Fruit fly (Drosophila melanogaster) whole organism, embryonic: ENCODE data around the gene sicily.

ENCODE experiments used
- BtbVII ChIP-seq: fragments of 200-800 bp; sonication (Bioruptor generic); optimal IDR thresholded peaks from 3 replicates; lab custom pipeline; 2017; ENCODE audit warnings: missing biosample characterization, mild to moderate bottlenecking, missing genetic modification characterization
- CG10462 ChIP-seq: fragments of 200-800 bp; sonication (Bioruptor generic); optimal IDR thresholded peaks from 2 replicates; lab custom pipeline; 2016; ENCODE audit warnings: missing biosample characterization, missing genetic modification characterization
- CG16779 ChIP-seq: fragments of 200-800 bp; sonication (Bioruptor generic); IDR thresholded peaks from 2 replicates; pipeline ENCODE4 v1.3.6; 2022; ENCODE audit warnings: missing biosample characterization, missing genetic modification characterization
- CG16813 ChIP-seq: fragments of 200-800 bp; sonication (Bioruptor generic); IDR thresholded peaks from 3 replicates; pipeline ENCODE4 v1.3.6; 2022; ENCODE audit warnings: missing biosample characterization, missing genetic modification characterization; ENCODE audit not compliant: partially characterized antibody
- CG17328 ChIP-seq: fragments of 200-800 bp; sonication (Bioruptor generic); IDR thresholded peaks from 2 replicates; pipeline ENCODE4 v1.3.6; 2022; ENCODE audit warnings: missing biosample characterization, missing genetic modification characterization
- CG17359 ChIP-seq: fragments of 200-800 bp; sonication (Bioruptor generic); optimal IDR thresholded peaks from 3 replicates; lab custom pipeline; 2018; ENCODE audit warnings: missing biosample characterization, mild to moderate bottlenecking, missing genetic modification characterization, moderate library complexity
- CG17361 ChIP-seq: fragments of 200-800 bp; sonication (Bioruptor generic); IDR thresholded peaks from 3 replicates; pipeline ENCODE4 v1.3.6; 2022; ENCODE audit warnings: missing biosample characterization, missing genetic modification characterization
- CG2202 ChIP-seq: fragments of 200-800 bp; sonication (Bioruptor generic); optimal IDR thresholded peaks from 2 replicates; lab custom pipeline; 2018; ENCODE audit warnings: missing biosample characterization, mild to moderate bottlenecking, missing genetic modification characterization
- CG30403 ChIP-seq: fragments of 200-800 bp; sonication (Bioruptor generic); optimal IDR thresholded peaks from 3 replicates; lab custom pipeline; 2016; ENCODE audit warnings: missing biosample characterization, missing genetic modification characterization
- CG42726 ChIP-seq: fragments of 200-800 bp; sonication (Bioruptor generic); IDR thresholded peaks from 2 replicates; pipeline ENCODE4 v1.3.6; 2022; ENCODE audit warnings: missing biosample characterization, missing genetic modification characterization; ENCODE audit not compliant: partially characterized antibody
- CG4424 ChIP-seq: fragments of 200-800 bp; sonication (Bioruptor generic); optimal IDR thresholded peaks from 3 replicates; lab custom pipeline; 2016; ENCODE audit warnings: missing biosample characterization, missing genetic modification characterization
- CG8388 ChIP-seq: fragments of 200-800 bp; sonication (Bioruptor generic); optimal IDR thresholded peaks from 2 replicates; lab custom pipeline; 2019; ENCODE audit warnings: missing biosample characterization, mild to moderate bottlenecking, missing genetic modification characterization, moderate library complexity
- CG9817 ChIP-seq: fragments of 200-800 bp; sonication (Bioruptor generic); optimal IDR thresholded peaks from 2 replicates; lab custom pipeline; 2018; ENCODE audit warnings: missing biosample characterization, mild to moderate bottlenecking, missing genetic modification characterization, moderate library complexity
- D ChIP-seq, 2 experiments: fragments of 200-800 bp in 1 of 2; fragments of >200 bp in 1 of 2; sonication (Bioruptor generic) in 1 of 2; optimal IDR thresholded peaks; 2 replicates in 1 of 2; 3 replicates in 1 of 2; lab custom pipeline; 2017; ENCODE audit warnings: mild to moderate bottlenecking in 1 of 2, missing biosample characterization in 1 of 2, missing genetic modification characterization in 1 of 2, missing genetic modification reagents in 1 of 2
- E2f1 ChIP-seq: fragments of 200-800 bp; sonication (Bioruptor generic); IDR thresholded peaks from 2 replicates; pipeline ENCODE4 v1.3.6; 2022; ENCODE audit warnings: missing biosample characterization, missing genetic modification characterization
- Fer1 ChIP-seq: fragments of 200-800 bp; sonication (Bioruptor generic); optimal IDR thresholded peaks from 2 replicates; lab custom pipeline; 2017; ENCODE audit warnings: missing biosample characterization, mild to moderate bottlenecking, missing genetic modification characterization
- H2.0 ChIP-seq: fragments of 200-800 bp; sonication (Bioruptor generic); IDR thresholded peaks from 2 replicates; pipeline ENCODE4 v1.3.6; 2022; ENCODE audit warnings: missing biosample characterization, missing genetic modification characterization
- HLHmδ ChIP-seq: fragments of 200-800 bp; sonication (Bioruptor generic); optimal IDR thresholded peaks from 2 replicates; lab custom pipeline; 2018; ENCODE audit warnings: missing biosample characterization, mild to moderate bottlenecking, missing genetic modification characterization, moderate library complexity
- Hsf ChIP-seq: fragments of 200-800 bp; sonication (Bioruptor generic); optimal IDR thresholded peaks from 3 replicates; lab custom pipeline; 2016; ENCODE audit warnings: missing biosample characterization, missing genetic modification characterization
- MESR4 ChIP-seq: fragments of 200-800 bp; sonication (Bioruptor generic); optimal IDR thresholded peaks from 2 replicates; lab custom pipeline; 2018; ENCODE audit warnings: missing biosample characterization, mild to moderate bottlenecking, missing genetic modification characterization, moderate library complexity
- Nf-YC ChIP-seq: fragments of 200-800 bp; optimal IDR thresholded peaks from 3 replicates; lab custom pipeline; 2019; ENCODE audit warnings: missing biosample characterization, mild to moderate bottlenecking, missing genetic modification characterization, moderate library complexity
- Oaz ChIP-seq: fragments of 200-800 bp; sonication (Bioruptor generic); IDR thresholded peaks from 2 replicates; pipeline ENCODE4 v1.3.6; 2022; ENCODE audit warnings: missing biosample characterization, missing genetic modification characterization
- amos ChIP-seq: fragments of 200-800 bp; sonication (Bioruptor generic); IDR thresholded peaks from 2 replicates; pipeline ENCODE4 v1.3.6; 2022; ENCODE audit warnings: missing biosample characterization, missing genetic modification characterization; ENCODE audit not compliant: partially characterized antibody
- bab2 ChIP-seq: fragments of 200-800 bp; sonication (Bioruptor generic); optimal IDR thresholded peaks from 2 replicates; lab custom pipeline; 2016; ENCODE audit warnings: missing biosample characterization, missing genetic modification characterization
- bigmax ChIP-seq: fragments of 200-800 bp; sonication (Bioruptor generic); optimal IDR thresholded peaks from 2 replicates; lab custom pipeline; 2018; ENCODE audit warnings: missing biosample characterization, mild to moderate bottlenecking, missing genetic modification characterization
- cad ChIP-seq: fragments of >200 bp; optimal IDR thresholded peaks from 2 replicates; lab custom pipeline; 2017; ENCODE audit warnings: missing biosample characterization, missing genetic modification characterization
- caup ChIP-seq: fragments of 200-800 bp; sonication (Bioruptor generic); optimal IDR thresholded peaks from 3 replicates; lab custom pipeline; 2017; ENCODE audit warnings: missing biosample characterization, mild to moderate bottlenecking, missing genetic modification characterization, moderate library complexity; ENCODE audit not compliant: severe bottlenecking
- cg ChIP-seq: fragments of 200-800 bp; sonication (Bioruptor generic); optimal IDR thresholded peaks from 3 replicates; lab custom pipeline; 2019; ENCODE audit warnings: missing biosample characterization, mild to moderate bottlenecking, missing genetic modification characterization, moderate library complexity
- dati ChIP-seq: fragments of 200-800 bp; sonication (Bioruptor generic); IDR thresholded peaks from 2 replicates; pipeline ENCODE4 v1.3.6; 2022; ENCODE audit warnings: missing biosample characterization, missing genetic modification characterization
- dm ChIP-seq: fragments of 200-800 bp; sonication (Bioruptor generic); optimal IDR thresholded peaks from 3 replicates; lab custom pipeline; 2016; ENCODE audit warnings: missing biosample characterization, missing genetic modification characterization
- dmrt11E ChIP-seq: fragments of 200-800 bp; sonication (Bioruptor generic); optimal IDR thresholded peaks from 3 replicates; lab custom pipeline; 2018; ENCODE audit warnings: missing biosample characterization, mild to moderate bottlenecking, missing genetic modification characterization, moderate library complexity
- dpn ChIP-seq, 2 experiments: fragments of 200-800 bp; sonication (Bioruptor generic); optimal IDR thresholded peaks; 3 replicates each; lab custom pipeline; 2016; ENCODE audit warnings: missing biosample characterization in 2 of 2, missing genetic modification characterization in 2 of 2
- en ChIP-seq: fragments of 200-800 bp; sonication (Bioruptor generic); optimal IDR thresholded peaks from 2 replicates; lab custom pipeline; 2016; ENCODE audit warnings: missing biosample characterization, missing genetic modification characterization
- gem ChIP-seq: fragments of 200-800 bp; sonication (Bioruptor generic); optimal IDR thresholded peaks from 2 replicates; lab custom pipeline; 2019; ENCODE audit warnings: missing biosample characterization, mild to moderate bottlenecking, missing genetic modification characterization, moderate library complexity
- gsb ChIP-seq: fragments of 200-800 bp; sonication (Bioruptor generic); IDR thresholded peaks from 2 replicates; pipeline ENCODE4 v1.3.6; 2022; ENCODE audit warnings: missing biosample characterization, missing genetic modification characterization
- gt ChIP-seq: fragments of 200-800 bp; sonication (Bioruptor generic); IDR thresholded peaks from 2 replicates; pipeline ENCODE4 v1.3.6; 2022; ENCODE audit warnings: missing biosample characterization, missing genetic modification characterization
- ham ChIP-seq: fragments of 200-800 bp; sonication (Bioruptor generic); IDR thresholded peaks from 2 replicates; pipeline ENCODE4 v1.3.6; 2022; ENCODE audit warnings: missing biosample characterization, missing genetic modification characterization
- inv ChIP-seq: fragments of 200-800 bp; sonication (Bioruptor generic); IDR thresholded peaks from 2 replicates; pipeline ENCODE4 v1.3.6; 2022; ENCODE audit warnings: missing biosample characterization, missing genetic modification characterization; ENCODE audit not compliant: partially characterized antibody
- klu ChIP-seq: fragments of 200-800 bp; sonication (Bioruptor generic); IDR thresholded peaks from 2 replicates; pipeline ENCODE4 v1.3.6; 2022; ENCODE audit warnings: missing biosample characterization, missing genetic modification characterization
- kni ChIP-seq: fragments of 200-800 bp; sonication (Bioruptor generic); optimal IDR thresholded peaks from 3 replicates; lab custom pipeline; 2017; ENCODE audit warnings: mild to moderate bottlenecking, missing biosample characterization, missing genetic modification reagents, missing genetic modification characterization
- nerfin-2 ChIP-seq: fragments of 200-800 bp; sonication (Bioruptor generic); IDR thresholded peaks from 2 replicates; pipeline ENCODE4 v1.3.6; 2022; ENCODE audit warnings: missing biosample characterization, missing genetic modification characterization; ENCODE audit not compliant: partially characterized antibody
- nom ChIP-seq: fragments of 200-800 bp; sonication (Bioruptor generic); optimal IDR thresholded peaks from 2 replicates; lab custom pipeline; 2017; ENCODE audit warnings: missing biosample characterization, missing genetic modification characterization, mild to moderate bottlenecking, moderate library complexity, missing genetic modification reagents
- onecut ChIP-seq: fragments of 200-800 bp; sonication (Bioruptor generic); IDR thresholded peaks from 2 replicates; pipeline ENCODE4 v1.3.6; 2022; ENCODE audit warnings: missing biosample characterization, missing genetic modification characterization
- pnt ChIP-seq: fragments of 200-800 bp; sonication (Bioruptor generic); optimal IDR thresholded peaks from 3 replicates; lab custom pipeline; 2016; ENCODE audit warnings: missing biosample characterization, missing genetic modification characterization
- ranshi ChIP-seq: fragments of 200-800 bp; sonication (Bioruptor generic); IDR thresholded peaks from 2 replicates; pipeline ENCODE4 v1.3.6; 2022; ENCODE audit warnings: missing biosample characterization, missing genetic modification characterization
- slp2 ChIP-seq: fragments of 200-800 bp; sonication (Bioruptor generic); optimal IDR thresholded peaks from 2 replicates; lab custom pipeline; 2016; ENCODE audit warnings: missing biosample characterization, missing genetic modification characterization
- sna ChIP-seq: fragments of 200-800 bp; sonication (Bioruptor generic); IDR thresholded peaks from 2 replicates; pipeline ENCODE4 v1.3.6; 2022; ENCODE audit warnings: missing biosample characterization, missing genetic modification characterization; ENCODE audit not compliant: partially characterized antibody
- stc ChIP-seq: fragments of 200-800 bp; sonication (Bioruptor generic); IDR thresholded peaks from 2 replicates; pipeline ENCODE4 v1.3.6; 2022; ENCODE audit warnings: missing biosample characterization, missing genetic modification characterization
- tap ChIP-seq: fragments of 200-800 bp; optimal IDR thresholded peaks from 3 replicates; lab custom pipeline; 2019; ENCODE audit warnings: missing biosample characterization, mild to moderate bottlenecking, missing genetic modification characterization, moderate library complexity
- wdn ChIP-seq: fragments of 200-800 bp; sonication (Bioruptor generic); IDR thresholded peaks from 2 replicates; pipeline ENCODE4 v1.3.6; 2022; ENCODE audit warnings: missing biosample characterization, missing genetic modification characterization

sicily gene

DNA sequence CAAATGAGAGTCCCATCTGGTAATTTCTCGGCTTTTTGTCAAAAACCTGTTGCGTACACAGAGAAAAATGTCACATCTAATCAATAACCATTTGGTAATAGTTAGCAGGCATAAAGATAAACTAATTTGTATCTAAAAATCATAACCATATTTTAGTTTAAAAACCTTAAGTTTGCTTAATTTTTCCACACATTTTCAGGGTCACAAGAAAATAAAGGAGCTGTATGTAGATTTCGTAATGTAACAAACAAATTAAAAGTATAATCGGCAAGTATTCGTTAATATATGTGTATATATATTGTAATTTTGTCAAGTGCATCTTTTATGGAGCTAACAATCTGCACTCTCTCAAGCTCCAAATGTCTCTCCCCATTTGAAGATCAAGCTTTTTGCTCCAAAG is 29.4 kb downstream of the sicily start (continued):
- 0 out of 2 replicates have a peak, but pooled peaks have one; percentile 40 for TF ChIP-seq CG16779
- TF ChIP-seq sna (GFP tag; lab: Robert Waterston, UW), result no peak
- TF ChIP-seq ranshi (GFP tag; lab: Robert Waterston, UW), result peak; percentile 80
- TF ChIP-seq caup (GFP tag; lab: Kevin White, UChicago), result peak; percentile 85
- peak; percentile 85 for TF ChIP-seq Nf-YC (tag; lab: Kevin White, UChicago)
- peak; percentile 69 for TF ChIP-seq slp2 (GFP tag; lab: Kevin White, UChicago)
- peak; percentile 90 for TF ChIP-seq CG8388
- no peak for TF ChIP-seq D (optimal IDR thresholded peaks at IDR 0.05; lab: Kevin White, UChicago)
- TF ChIP-seq D (GFP tag; optimal IDR thresholded peaks at IDR 0.05; lab: Kevin White, UChicago), result peak; percentile 82
- no peak for TF ChIP-seq HLHmδ (GFP tag; lab: Kevin White, UChicago)
- TF ChIP-seq nerfin-2 (GFP tag; lab: Robert Waterston, UW), result no peak
- no peak for TF ChIP-seq cg (GFP tag; lab: Kevin White, UChicago)
- peak; percentile 73 for TF ChIP-seq H2.0 (GFP tag; lab: Robert Waterston, UW)
- TF ChIP-seq dm (GFP tag; lab: Kevin White, UChicago), result peak; percentile 58
- peak; percentile 75 for TF ChIP-seq wdn (GFP tag; lab: Robert Waterston, UW)
- peak; percentile 5 for TF ChIP-seq MESR4 (GFP tag; lab: Kevin White, UChicago)
- TF ChIP-seq CG17361, result peak; percentile 98
- TF ChIP-seq dmrt11E (tag; lab: Kevin White, UChicago), result peak; percentile 81
- peak; percentile 77 for TF ChIP-seq CG10462 (GFP tag; lab: Kevin White, UChicago)
- TF ChIP-seq CG4424, result peak; percentile 88
- TF ChIP-seq stc (GFP tag; lab: Robert Waterston, UW), result peak; percentile 86
- 0 out of 2 replicates have a peak, but pooled peaks have one; percentile 34 for TF ChIP-seq gt (GFP tag; lab: Robert Waterston, UW)
- no peak for TF ChIP-seq inv (GFP tag; lab: Robert Waterston, UW)
- TF ChIP-seq cad, result no peak
- TF ChIP-seq bab2 (GFP tag; lab: Kevin White, UChicago), result peak; percentile 84
- no peak for TF ChIP-seq ham (GFP tag; lab: Robert Waterston, UW)
- no peak for TF ChIP-seq bigmax
- peak; percentile 93 for TF ChIP-seq CG17359 (tag; lab: Kevin White, UChicago)
- TF ChIP-seq CG17328, result peak; percentile 82
- TF ChIP-seq BtbVII, result peak; percentile 81
- peak; percentile 95 for TF ChIP-seq gem (tag; lab: Kevin White, UChicago)
- TF ChIP-seq Fer1 (GFP tag; lab: Kevin White, UChicago), result peak; percentile 92
- peak; percentile 88 for TF ChIP-seq tap
- peak; percentile 74 for TF ChIP-seq Hsf
- no peak for TF ChIP-seq amos (GFP tag; lab: Robert Waterston, UW)
- TF ChIP-seq CG2202 (tag; lab: Kevin White, UChicago), result peak; percentile 69
- TF ChIP-seq klu (GFP tag; lab: Robert Waterston, UW), result peak; percentile 81
- peak; percentile 60 for TF ChIP-seq Oaz (GFP tag; lab: Robert Waterston, UW)
- no peak for TF ChIP-seq CG42726 (GFP tag; lab: Robert Waterston, UW)
- TF ChIP-seq CG16813, result no peak
- TF ChIP-seq nom (GFP tag; lab: Kevin White, UChicago), result no peak
- peak; percentile 87 for TF ChIP-seq CG9817 (tag; lab: Kevin White, UChicago)
- 0 out of 2 replicates have a peak, but pooled peaks have one; percentile 16 for TF ChIP-seq dati (GFP tag; lab: Robert Waterston, UW)
- peak; percentile 30 for TF ChIP-seq en (GFP tag; lab: Kevin White, UChicago)
- TF ChIP-seq E2f1 (GFP tag; lab: Robert Waterston, UW), result peak; percentile 85
- peak; percentile 63 for TF ChIP-seq pnt (GFP tag; lab: Kevin White, UChicago)
- peak; percentile 77 for TF ChIP-seq onecut (GFP tag; lab: Robert Waterston, UW)
- TF ChIP-seq CG30403 (GFP tag; lab: Kevin White, UChicago), result peak; percentile 93
- TF ChIP-seq dpn (GFP tag; optimal IDR thresholded peaks at IDR 0.05; lab: Kevin White, UChicago), result peak; percentile 85 to 87
- TF ChIP-seq gsb (GFP tag; lab: Robert Waterston, UW), result peak; percentile 72
- peak; percentile 63 for TF ChIP-seq kni (GFP tag; lab: Kevin White, UChicago)
